Fruit fly (Drosophila melanogaster): Measurements from ENCODE around the gene CG9135.

CG9135 gene

dm6 chr2L:6028712-6029111, 21.9 kb upstream of the CG9135 start (continued):
- peak; percentile 34 for TF ChIP-seq Ada2b (GFP tag; IDR thresholded peaks at IDR 0.05)
- no peak for TF ChIP-seq CG16779 (GFP tag; IDR thresholded peaks at IDR 0.05)
- TF ChIP-seq CG2889 (GFP tag; IDR thresholded peaks at IDR 0.05): 0 out of 3 replicates have a peak, but pooled peaks have one; percentile 13
- TF ChIP-seq sqz (GFP tag; optimal IDR thresholded peaks at IDR 0.05): no peak
- no peak for TF ChIP-seq Usf (GFP tag; optimal IDR thresholded peaks at IDR 0.05)
- no peak for TF ChIP-seq Sox102F (GFP tag; optimal IDR thresholded peaks at IDR 0.05)
- TF ChIP-seq Med (GFP tag): peak; percentile 70
- no peak for TF ChIP-seq HLH4C (GFP tag; IDR thresholded peaks at IDR 0.05; ENCODE audit: partially characterized antibody)
- TF ChIP-seq fd96Cb (tag; optimal IDR thresholded peaks at IDR 0.05): peak; percentile 11
- TF ChIP-seq HLHmδ (GFP tag; optimal IDR thresholded peaks at IDR 0.05): no peak
- peak; percentile 6 for TF ChIP-seq az2 (GFP tag; optimal IDR thresholded peaks at IDR 0.05)
- no peak for TF ChIP-seq lbe (GFP tag; optimal IDR thresholded peaks at IDR 0.05)
- TF ChIP-seq CG8944 (GFP tag; optimal IDR thresholded peaks at IDR 0.05): peak; percentile 9
- peak; percentile 32; the same call in 2 of the 3 replicates for TF ChIP-seq Aef1 (GFP tag; IDR thresholded peaks at IDR 0.05)
- TF ChIP-seq eyg (GFP tag; optimal IDR thresholded peaks at IDR 0.05): no peak
- no peak for TF ChIP-seq CG18476 (GFP tag; optimal IDR thresholded peaks at IDR 0.05)
- no peak for TF ChIP-seq Max (GFP tag; optimal IDR thresholded peaks at IDR 0.05)
- no peak for TF ChIP-seq CG33213 (GFP tag; optimal IDR thresholded peaks at IDR 0.05)
- no peak for TF ChIP-seq Dfd (GFP tag; optimal IDR thresholded peaks at IDR 0.05)
- no peak for TF ChIP-seq prd (optimal IDR thresholded peaks at IDR 0.05)
- TF ChIP-seq prd (GFP tag; IDR thresholded peaks at IDR 0.05): peak; percentile 33; the same call in 1 of the 3 replicates
- 0 out of 2 replicates have a peak, but pooled peaks have one; percentile 10 for TF ChIP-seq CG4404 (GFP tag; IDR thresholded peaks at IDR 0.05)
- TF ChIP-seq CG14014 (GFP tag; IDR thresholded peaks at IDR 0.05): 0 out of 2 replicates have a peak, but pooled peaks have one; percentile 44
- TF ChIP-seq CG15696 (tag; optimal IDR thresholded peaks at IDR 0.05): no peak
- peak; percentile 23; the same call in 1 of the 3 replicates for TF ChIP-seq tgo (GFP tag; IDR thresholded peaks at IDR 0.05)
- TF ChIP-seq CG2120 (GFP tag; optimal IDR thresholded peaks at IDR 0.05): peak; percentile 25
- TF ChIP-seq CG31224 (GFP tag; IDR thresholded peaks at IDR 0.05): no peak
- TF ChIP-seq gfzf (GFP tag; optimal IDR thresholded peaks at IDR 0.05): no peak
- peak in 1 of 2 experiments; percentile 36 for TF ChIP-seq bsh (GFP tag; optimal IDR thresholded peaks at IDR 0.05)
- no peak for TF ChIP-seq emc (GFP tag; optimal IDR thresholded peaks at IDR 0.05)
- peak; percentile 5 for TF ChIP-seq CG30403 (GFP tag; optimal IDR thresholded peaks at IDR 0.05)
- no peak for TF ChIP-seq hth (optimal IDR thresholded peaks at IDR 0.05)
- peak; percentile 17 for TF ChIP-seq lab (GFP tag; optimal IDR thresholded peaks at IDR 0.05)
- no peak for TF ChIP-seq CG2116 (GFP tag; optimal IDR thresholded peaks at IDR 0.05)
- TF ChIP-seq Ets65A (GFP tag): peak; percentile 83
- TF ChIP-seq ATbp (GFP tag; optimal IDR thresholded peaks at IDR 0.05): peak; percentile 33
- TF ChIP-seq CG11696 (GFP tag; IDR thresholded peaks at IDR 0.05): 0 out of 2 replicates have a peak, but pooled peaks have one; percentile 34
- no peak for TF ChIP-seq crc (GFP tag; optimal IDR thresholded peaks at IDR 0.05)
- TF ChIP-seq CG32532 (GFP tag; IDR thresholded peaks at IDR 0.05): no peak
- peak; percentile 73 for TF ChIP-seq ci (GFP tag; IDR thresholded peaks at IDR 0.05)
- no peak for TF ChIP-seq CG4707 (GFP tag; optimal IDR thresholded peaks at IDR 0.05)
- TF ChIP-seq zfh1 (GFP tag; IDR thresholded peaks at IDR 0.05): peak; percentile 37; the same call in 1 of the 3 replicates
- TF ChIP-seq Drgx (GFP tag; IDR thresholded peaks at IDR 0.05): 0 out of 2 replicates have a peak, but pooled peaks have one; percentile 9
- no peak for TF ChIP-seq Dref (GFP tag; IDR thresholded peaks at IDR 0.05)
- TF ChIP-seq otp (GFP tag; IDR thresholded peaks at IDR 0.05): 0 out of 3 replicates have a peak, but pooled peaks have one; percentile 7
- no peak for TF ChIP-seq chinmo (GFP tag; IDR thresholded peaks at IDR 0.05; ENCODE audit: partially characterized antibody)
- TF ChIP-seq CG17328 (GFP tag; IDR thresholded peaks at IDR 0.05): peak; percentile 68
- TF ChIP-seq pita (GFP tag; optimal IDR thresholded peaks at IDR 0.05): no peak
- peak; percentile 43; the same call in 1 of the 2 replicates for TF ChIP-seq Ptx1 (GFP tag; IDR thresholded peaks at IDR 0.05)
- TF ChIP-seq Nf-YA (GFP tag; IDR thresholded peaks at IDR 0.05): 0 out of 2 replicates have a peak, but pooled peaks have one; percentile 10
- TF ChIP-seq CG18619 (GFP tag; optimal IDR thresholded peaks at IDR 0.05): no peak
- TF ChIP-seq dimm (GFP tag; IDR thresholded peaks at IDR 0.05): 0 out of 2 replicates have a peak, but pooled peaks have one; percentile 35
